Worm (Caenorhabditis elegans): Measurements from ENCODE around the gene F57B9.1.

ce11 chrIII:6945319-6945718, 16.6 kb upstream of the F57B9.1 start:
- TF ChIP-seq ama-1 (optimal IDR thresholded peaks at IDR 0.05), result no peak
- no peak for TF ChIP-seq aha-1 (tag)
- no peak for TF ChIP-seq nhr-42 (GFP tag; IDR thresholded peaks at IDR 0.05)
- no peak for TF ChIP-seq mdl-1 (tag; optimal IDR thresholded peaks at IDR 0.05)
- no peak for TF ChIP-seq ceh-28 (tag; optimal IDR thresholded peaks at IDR 0.05)
- TF ChIP-seq fkh-10 (GFP tag; optimal IDR thresholded peaks at IDR 0.05), result no peak
- no peak for TF ChIP-seq attf-4 (tag; optimal IDR thresholded peaks at IDR 0.05)
